Fruit fly (Drosophila melanogaster) whole organism, embryonic: ENCODE data around the gene foxo.

ENCODE experiments used
- CG10274 ChIP-seq: fragments of 200-800 bp; sonication (Bioruptor generic); optimal IDR thresholded peaks from 3 replicates; lab custom pipeline; 2017; ENCODE audit warnings: missing biosample characterization, mild to moderate bottlenecking, missing genetic modification characterization
- CG10321 ChIP-seq: fragments of 200-800 bp; sonication (Bioruptor generic); IDR thresholded peaks from 2 replicates; pipeline ENCODE4 v1.3.6; 2022; ENCODE audit warnings: missing biosample characterization, missing genetic modification characterization
- CG11247 ChIP-seq: fragments of 200-800 bp; sonication (Bioruptor generic); IDR thresholded peaks from 2 replicates; pipeline ENCODE4 v1.3.6; 2022; ENCODE audit warnings: missing biosample characterization, missing genetic modification characterization
- CG11723 ChIP-seq: fragments of 200-800 bp; sonication (Bioruptor generic); optimal IDR thresholded peaks from 2 replicates; lab custom pipeline; 2017; ENCODE audit warnings: missing biosample characterization, mild to moderate bottlenecking, missing genetic modification characterization
- CG12104 ChIP-seq: fragments of 200-800 bp; sonication (Bioruptor generic); optimal IDR thresholded peaks from 3 replicates; lab custom pipeline; 2016; ENCODE audit warnings: missing biosample characterization, missing genetic modification characterization
- CG12219 ChIP-seq: fragments of 200-800 bp; sonication (Bioruptor generic); optimal IDR thresholded peaks from 3 replicates; lab custom pipeline; 2018; ENCODE audit warnings: missing biosample characterization, mild to moderate bottlenecking, missing genetic modification characterization
- CG14710 ChIP-seq: fragments of 200-800 bp; sonication (Bioruptor generic); optimal IDR thresholded peaks from 3 replicates; lab custom pipeline; 2019; ENCODE audit warnings: missing biosample characterization, mild to moderate bottlenecking, missing genetic modification characterization, moderate library complexity
- CG15479 ChIP-seq: fragments of 200-800 bp; sonication (Bioruptor generic); optimal IDR thresholded peaks from 3 replicates; lab custom pipeline; 2019; ENCODE audit warnings: missing biosample characterization, mild to moderate bottlenecking, missing genetic modification characterization, moderate library complexity
- CG1647 ChIP-seq: fragments of 200-800 bp; sonication (Bioruptor generic); optimal IDR thresholded peaks from 3 replicates; lab custom pipeline; 2016; ENCODE audit warnings: missing biosample characterization, missing genetic modification characterization
- CG17328 ChIP-seq: fragments of 200-800 bp; sonication (Bioruptor generic); IDR thresholded peaks from 2 replicates; pipeline ENCODE4 v1.3.6; 2022; ENCODE audit warnings: missing biosample characterization, missing genetic modification characterization
- CG18764 ChIP-seq: fragments of 200-800 bp; sonication (Bioruptor generic); optimal IDR thresholded peaks from 3 replicates; lab custom pipeline; 2016; ENCODE audit warnings: missing biosample characterization, missing genetic modification characterization
- CG2202 ChIP-seq: fragments of 200-800 bp; sonication (Bioruptor generic); optimal IDR thresholded peaks from 2 replicates; lab custom pipeline; 2018; ENCODE audit warnings: missing biosample characterization, mild to moderate bottlenecking, missing genetic modification characterization
- CG2712 ChIP-seq: fragments of 200-800 bp; optimal IDR thresholded peaks from 3 replicates; lab custom pipeline; 2019; ENCODE audit warnings: missing biosample characterization, mild to moderate bottlenecking, missing genetic modification characterization, moderate library complexity
- CG31224 ChIP-seq: fragments of 200-800 bp; sonication (Bioruptor generic); IDR thresholded peaks from 2 replicates; pipeline ENCODE4 v1.3.6; 2022; ENCODE audit warnings: missing biosample characterization, missing genetic modification characterization
- CG3163 ChIP-seq: fragments of 200-800 bp; sonication (Bioruptor generic); optimal IDR thresholded peaks from 3 replicates; lab custom pipeline; 2016; ENCODE audit warnings: missing biosample characterization, missing genetic modification characterization
- CG32772 ChIP-seq: fragments of 200-800 bp; sonication (Bioruptor generic); IDR thresholded peaks from 2 replicates; pipeline ENCODE4 v1.3.6; 2022; ENCODE audit warnings: missing biosample characterization, missing genetic modification characterization
- CG3407 ChIP-seq: fragments of 200-800 bp; sonication (Bioruptor generic); optimal IDR thresholded peaks from 2 replicates; lab custom pipeline; 2018; ENCODE audit warnings: missing biosample characterization, mild to moderate bottlenecking, missing genetic modification characterization
- CG8388 ChIP-seq: fragments of 200-800 bp; sonication (Bioruptor generic); optimal IDR thresholded peaks from 2 replicates; lab custom pipeline; 2019; ENCODE audit warnings: missing biosample characterization, mild to moderate bottlenecking, missing genetic modification characterization, moderate library complexity
- CG8765 ChIP-seq: fragments of 200-800 bp; sonication (Bioruptor generic); IDR thresholded peaks from 2 replicates; pipeline ENCODE4 v1.3.6; 2022; ENCODE audit warnings: missing biosample characterization, missing genetic modification characterization
- CG9817 ChIP-seq: fragments of 200-800 bp; sonication (Bioruptor generic); optimal IDR thresholded peaks from 2 replicates; lab custom pipeline; 2018; ENCODE audit warnings: missing biosample characterization, mild to moderate bottlenecking, missing genetic modification characterization, moderate library complexity
- CHES-1-like ChIP-seq: fragments of 200-800 bp; sonication (Bioruptor generic); optimal IDR thresholded peaks from 2 replicates; lab custom pipeline; 2016; ENCODE audit warnings: missing biosample characterization, missing genetic modification characterization
- Dbx ChIP-seq: fragments of 200-800 bp; sonication (Bioruptor generic); IDR thresholded peaks from 3 replicates; pipeline ENCODE4 v1.3.6; 2022; ENCODE audit warnings: missing biosample characterization, missing genetic modification characterization
- Med ChIP-seq: fragments of 200-800 bp; sonication (Bioruptor generic); peaks from one replicate; lab custom pipeline; 2016; ENCODE audit warnings: missing biosample characterization, missing genetic modification characterization, mild to moderate bottlenecking, inconsistent platforms, moderate library complexity
- Oaz ChIP-seq: fragments of 200-800 bp; sonication (Bioruptor generic); IDR thresholded peaks from 2 replicates; pipeline ENCODE4 v1.3.6; 2022; ENCODE audit warnings: missing biosample characterization, missing genetic modification characterization
- PHDP ChIP-seq: fragments of 200-800 bp; sonication (Bioruptor generic); optimal IDR thresholded peaks from 3 replicates; lab custom pipeline; 2018; ENCODE audit warnings: missing biosample characterization, mild to moderate bottlenecking, missing genetic modification characterization, moderate library complexity
- Pdp1 ChIP-seq, 2 experiments: fragments of 200-800 bp; sonication (Bioruptor generic); optimal IDR thresholded peaks; 3 replicates each; lab custom pipeline; 2016; ENCODE audit warnings: missing biosample characterization in 2 of 2, missing genetic modification characterization in 2 of 2, mild to moderate bottlenecking in 1 of 2, moderate library complexity in 1 of 2
- Stat92E ChIP-seq, 3 experiments: fragments of >200 bp in 2 of 3; fragments of 200-800 bp in 1 of 3; sonication (Bioruptor generic) in 1 of 3; optimal IDR thresholded peaks; 2 replicates each; lab custom pipeline; 2017 to 2019; ENCODE audit warnings: missing biosample characterization in 3 of 3, missing genetic modification characterization in 3 of 3, mild to moderate bottlenecking in 1 of 3, moderate library complexity in 1 of 3
- Vsx1 ChIP-seq: fragments of 200-800 bp; sonication (Bioruptor generic); optimal IDR thresholded peaks from 2 replicates; lab custom pipeline; 2017; ENCODE audit warnings: missing biosample characterization, mild to moderate bottlenecking, missing genetic modification characterization, missing genetic modification reagents
- abd-A ChIP-seq: fragments of 200-800 bp; sonication (Bioruptor generic); optimal IDR thresholded peaks from 3 replicates; lab custom pipeline; 2019; ENCODE audit warnings: missing biosample characterization, mild to moderate bottlenecking, missing genetic modification characterization, moderate library complexity
- cad ChIP-seq: fragments of >200 bp; optimal IDR thresholded peaks from 2 replicates; lab custom pipeline; 2017; ENCODE audit warnings: missing biosample characterization, missing genetic modification characterization
- croc ChIP-seq: fragments of 200-800 bp; sonication (Bioruptor generic); conservative IDR thresholded peaks from 3 replicates; pipeline ENCODE4 v1.3.6; 2022; ENCODE audit warnings: missing biosample characterization, missing genetic modification characterization
- dmrt99B ChIP-seq: fragments of 200-800 bp; sonication (Bioruptor generic); optimal IDR thresholded peaks from 2 replicates; lab custom pipeline; 2018; ENCODE audit warnings: missing biosample characterization, mild to moderate bottlenecking, missing genetic modification characterization, moderate library complexity
- dpn ChIP-seq, 2 experiments: fragments of 200-800 bp; sonication (Bioruptor generic); optimal IDR thresholded peaks; 3 replicates each; lab custom pipeline; 2016; ENCODE audit warnings: missing biosample characterization in 2 of 2, missing genetic modification characterization in 2 of 2
- emc ChIP-seq: fragments of 200-800 bp; sonication (Bioruptor generic); optimal IDR thresholded peaks from 2 replicates; lab custom pipeline; 2016; ENCODE audit warnings: missing biosample characterization, missing genetic modification characterization
- eve ChIP-seq, 2 experiments: fragments of >200 bp; optimal IDR thresholded peaks; 2 replicates each; lab custom pipeline; 2017; ENCODE audit warnings: missing biosample characterization in 2 of 2, missing genetic modification characterization in 2 of 2
- gfzf ChIP-seq: fragments of 200-800 bp; sonication (Bioruptor generic); optimal IDR thresholded peaks from 2 replicates; lab custom pipeline; 2016; ENCODE audit warnings: missing biosample characterization, mild to moderate bottlenecking, missing genetic modification characterization, moderate library complexity
- gro ChIP-seq: fragments of 200-800 bp; sonication (Bioruptor generic); optimal IDR thresholded peaks from 2 replicates; lab custom pipeline; 2016; ENCODE audit warnings: missing biosample characterization, missing genetic modification characterization
- knrl ChIP-seq: fragments of 200-800 bp; sonication (Bioruptor generic); IDR thresholded peaks from 3 replicates; pipeline ENCODE4 v1.3.6; 2022; ENCODE audit warnings: missing biosample characterization, missing genetic modification characterization; ENCODE audit not compliant: partially characterized antibody
- odd ChIP-seq: fragments of 200-800 bp; sonication (Bioruptor generic); optimal IDR thresholded peaks from 2 replicates; lab custom pipeline; 2017; ENCODE audit warnings: missing biosample characterization, mild to moderate bottlenecking, missing genetic modification characterization
- pnt ChIP-seq: fragments of 200-800 bp; sonication (Bioruptor generic); optimal IDR thresholded peaks from 3 replicates; lab custom pipeline; 2016; ENCODE audit warnings: missing biosample characterization, missing genetic modification characterization
- salm ChIP-seq: fragments of 200-800 bp; sonication (Bioruptor generic); optimal IDR thresholded peaks from 2 replicates; lab custom pipeline; 2018; ENCODE audit warnings: missing biosample characterization, mild to moderate bottlenecking, missing genetic modification characterization
- schlank ChIP-seq: fragments of 200-800 bp; sonication (Bioruptor generic); optimal IDR thresholded peaks from 2 replicates; lab custom pipeline; 2018; ENCODE audit warnings: missing biosample characterization, mild to moderate bottlenecking, missing genetic modification characterization
- sd ChIP-seq: fragments of 200-800 bp; sonication (Bioruptor generic); optimal IDR thresholded peaks from 3 replicates; lab custom pipeline; 2018; ENCODE audit warnings: missing biosample characterization, mild to moderate bottlenecking, missing genetic modification characterization, moderate library complexity
- sens ChIP-seq: fragments of 200-800 bp; sonication (Bioruptor generic); peaks from one replicate; lab custom pipeline; 2016; ENCODE audit warnings: missing biosample characterization, missing genetic modification characterization
- sim ChIP-seq: fragments of 200-800 bp; sonication (Bioruptor generic); IDR thresholded peaks from 2 replicates; pipeline ENCODE4 v1.3.6; 2022; ENCODE audit warnings: missing biosample characterization, missing genetic modification characterization
- stwl ChIP-seq: fragments of 200-800 bp; sonication (Bioruptor generic); optimal IDR thresholded peaks from 3 replicates; lab custom pipeline; 2018; ENCODE audit warnings: missing biosample characterization, mild to moderate bottlenecking, missing genetic modification characterization, moderate library complexity
- tna ChIP-seq: fragments of 200-800 bp; sonication (Bioruptor generic); IDR thresholded peaks from 2 replicates; pipeline ENCODE4 v1.3.6; 2022; ENCODE audit warnings: missing biosample characterization, missing genetic modification characterization; ENCODE audit not compliant: partially characterized antibody
- vnd ChIP-seq: fragments of 200-800 bp; sonication (Bioruptor generic); IDR thresholded peaks from 3 replicates; pipeline ENCODE4 v1.3.6; 2022; ENCODE audit warnings: missing biosample characterization, missing genetic modification characterization; ENCODE audit not compliant: partially characterized antibody
- vvl ChIP-seq: fragments of 200-800 bp; sonication (Bioruptor generic); IDR thresholded peaks from 2 replicates; pipeline ENCODE4 v1.3.6; 2022; ENCODE audit warnings: missing biosample characterization, missing genetic modification characterization
- wdn ChIP-seq: fragments of 200-800 bp; sonication (Bioruptor generic); IDR thresholded peaks from 2 replicates; pipeline ENCODE4 v1.3.6; 2022; ENCODE audit warnings: missing biosample characterization, missing genetic modification characterization

foxo gene

DNA sequence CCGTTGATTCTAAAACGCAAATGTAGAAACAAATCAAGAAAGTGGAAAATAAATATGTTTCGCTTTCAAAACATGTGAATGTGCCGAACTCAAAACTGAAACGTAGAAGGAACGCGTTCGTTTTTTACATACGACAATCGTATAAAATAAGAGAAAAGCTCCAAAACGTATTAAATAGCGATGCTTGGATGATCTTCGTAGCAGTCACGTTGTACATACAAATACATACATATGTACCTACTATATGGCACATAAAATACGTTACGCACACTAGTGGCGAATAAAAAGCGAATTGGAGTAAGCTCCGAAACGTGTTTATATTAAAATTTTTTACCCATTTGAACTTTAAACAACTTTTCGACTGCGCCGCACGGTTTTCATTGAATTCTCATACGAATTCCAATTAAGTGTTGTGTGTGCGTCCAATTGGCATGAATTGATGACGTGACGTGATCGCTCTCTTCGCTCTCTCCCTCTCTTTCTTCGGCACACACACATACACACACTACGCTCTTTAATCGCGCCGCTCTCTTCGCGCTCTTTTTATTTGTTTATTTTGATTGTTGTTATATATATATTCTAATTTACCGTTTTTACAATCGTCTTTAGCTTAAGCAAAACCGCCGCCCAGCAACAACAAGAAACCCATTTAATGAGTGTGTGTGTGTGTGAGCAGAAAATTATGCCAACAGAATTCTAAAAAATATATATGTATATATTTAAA is 549 bp downstream of the foxo start (continued):
- TF ChIP-seq CHES-1-like (GFP tag; lab: Kevin White, UChicago) (no peak), CG10274 (no peak), CG2202 (tag; lab: Kevin White, UChicago) (no peak), CG2712 (tag; lab: Kevin White, UChicago) (no peak), stwl (no peak), CG15479 (GFP tag; lab: Kevin White, UChicago) (no peak), vnd (GFP tag; lab: Robert Waterston, UW) (no peak), dmrt99B (tag; lab: Kevin White, UChicago) (no peak), dpn (GFP tag; optimal IDR thresholded peaks at IDR 0.05; lab: Kevin White, UChicago) (no peak), CG12104 (GFP tag; lab: Kevin White, UChicago) (no peak), salm (tag; lab: Kevin White, UChicago) (no peak), schlank (tag; lab: Kevin White, UChicago) (no peak), sim (GFP tag; lab: Robert Waterston, UW) (no peak), vvl (0 out of 2 replicates have a peak, but pooled peaks have one; percentile 24), CG8388 (GFP tag; lab: Kevin White, UChicago) (no peak), eve (GFP tag; optimal IDR thresholded peaks at IDR 0.05; lab: Kevin White, UChicago) (peak in 1 of 2 experiments; percentile 87), CG3163 (GFP tag; lab: Kevin White, UChicago) (peak; percentile 87), abd-A (tag; lab: Kevin White, UChicago) (peak; percentile 46), croc (GFP tag; lab: Robert Waterston, UW) (no peak), CG18764 (GFP tag; lab: Kevin White, UChicago) (no peak), CG9817 (no peak), Dbx (GFP tag; lab: Robert Waterston, UW) (no peak), Oaz (GFP tag; lab: Robert Waterston, UW) (no peak), PHDP (no peak), emc (no peak), wdn (GFP tag; lab: Robert Waterston, UW) (no peak), sens (GFP tag; lab: Kevin White, UChicago) (peak; percentile 7), pnt (GFP tag; lab: Kevin White, UChicago) (no peak), gfzf (GFP tag; lab: Kevin White, UChicago) (no peak), Vsx1 (GFP tag; lab: Kevin White, UChicago) (no peak), CG11723 (GFP tag; lab: Kevin White, UChicago) (no peak), CG31224 (GFP tag; lab: Robert Waterston, UW) (no peak), sd (peak; percentile 76), CG14710 (tag; lab: Kevin White, UChicago) (no peak), gro (GFP tag; lab: Kevin White, UChicago) (no peak), CG32772 (no peak), odd (no peak), Stat92E (GFP tag; optimal IDR thresholded peaks at IDR 0.05; lab: Kevin White, UChicago) (peak in 1 of 3 experiments; percentile 7), Med (GFP tag; lab: Kevin White, UChicago) (peak; percentile 52), cad (no peak), CG11247 (GFP tag; lab: Robert Waterston, UW) (no peak), Pdp1 (GFP tag; optimal IDR thresholded peaks at IDR 0.05; lab: Kevin White, UChicago) (peak in 1 of 2 experiments; percentile 68), CG10321 (GFP tag; lab: Robert Waterston, UW) (no peak), CG8765 (no peak), CG3407 (GFP tag; lab: Kevin White, UChicago) (no peak), tna (no peak), knrl (GFP tag; lab: Robert Waterston, UW) (no peak), CG17328 (GFP tag; lab: Robert Waterston, UW) (peak; percentile 20; the same call in 1 of the 2 replicates), CG12219 (GFP tag; lab: Kevin White, UChicago) (no peak), CG1647 (GFP tag; lab: Kevin White, UChicago) (no peak)
